Fruit fly (Drosophila melanogaster) whole organism, embryonic: Measurements from ENCODE around the gene CG33523.
A peak's percentile ranks its signal among the peaks of the same experiment; 100 is the strongest.

ENCODE experiments used
- Asciz ChIP-seq: fragments of 200-800 bp; sonication (Bioruptor generic); optimal IDR thresholded peaks from 2 replicates; lab custom pipeline; 2017; ENCODE audit warnings: missing biosample characterization, mild to moderate bottlenecking, missing genetic modification characterization, missing genetic modification reagents
- Atf-2 ChIP-seq: fragments of 200-800 bp; sonication (Bioruptor generic); optimal IDR thresholded peaks from 2 replicates; lab custom pipeline; 2016; ENCODE audit warnings: missing biosample characterization, missing genetic modification characterization
- CG10274 ChIP-seq: fragments of 200-800 bp; sonication (Bioruptor generic); optimal IDR thresholded peaks from 3 replicates; lab custom pipeline; 2017; ENCODE audit warnings: missing biosample characterization, mild to moderate bottlenecking, missing genetic modification characterization
- CG11456 ChIP-seq: fragments of 200-800 bp; sonication (Bioruptor generic); IDR thresholded peaks from 3 replicates; pipeline ENCODE4 v1.3.6; 2022; ENCODE audit warnings: missing biosample characterization, missing genetic modification characterization
- CG12219 ChIP-seq: fragments of 200-800 bp; sonication (Bioruptor generic); optimal IDR thresholded peaks from 3 replicates; lab custom pipeline; 2018; ENCODE audit warnings: missing biosample characterization, mild to moderate bottlenecking, missing genetic modification characterization
- CG12769 ChIP-seq: fragments of 200-800 bp; sonication (Bioruptor generic); optimal IDR thresholded peaks from 2 replicates; lab custom pipeline; 2019; ENCODE audit warnings: missing biosample characterization, mild to moderate bottlenecking, missing genetic modification characterization, moderate library complexity
- CG12942 ChIP-seq: fragments of 200-800 bp; sonication (Bioruptor generic); optimal IDR thresholded peaks from 3 replicates; lab custom pipeline; 2016; ENCODE audit warnings: missing biosample characterization, missing genetic modification characterization
- CG1603 ChIP-seq: fragments of 200-800 bp; sonication (Bioruptor generic); optimal IDR thresholded peaks from 2 replicates; lab custom pipeline; 2019; ENCODE audit warnings: missing biosample characterization, mild to moderate bottlenecking, missing genetic modification characterization, moderate library complexity
- CG16815 ChIP-seq: fragments of 200-800 bp; sonication (Bioruptor generic); optimal IDR thresholded peaks from 3 replicates; lab custom pipeline; 2017; ENCODE audit warnings: missing biosample characterization, mild to moderate bottlenecking, missing genetic modification characterization
- CG16863 ChIP-seq: fragments of 200-800 bp; sonication (Bioruptor generic); optimal IDR thresholded peaks from 3 replicates; lab custom pipeline; 2016; ENCODE audit warnings: missing biosample characterization, missing genetic modification characterization
- CG17328 ChIP-seq: fragments of 200-800 bp; sonication (Bioruptor generic); IDR thresholded peaks from 2 replicates; pipeline ENCODE4 v1.3.6; 2022; ENCODE audit warnings: missing biosample characterization, missing genetic modification characterization
- CG17359 ChIP-seq: fragments of 200-800 bp; sonication (Bioruptor generic); optimal IDR thresholded peaks from 3 replicates; lab custom pipeline; 2018; ENCODE audit warnings: missing biosample characterization, mild to moderate bottlenecking, missing genetic modification characterization, moderate library complexity
- CG18262 ChIP-seq: fragments of 200-800 bp; optimal IDR thresholded peaks from 3 replicates; lab custom pipeline; 2019; ENCODE audit warnings: missing biosample characterization, mild to moderate bottlenecking, missing genetic modification characterization, moderate library complexity
- CG1832 ChIP-seq: fragments of 200-800 bp; sonication (Bioruptor generic); optimal IDR thresholded peaks from 2 replicates; lab custom pipeline; 2017; ENCODE audit warnings: missing biosample characterization, mild to moderate bottlenecking, missing genetic modification characterization, inconsistent platforms
- CG2678 ChIP-seq: fragments of 200-800 bp; sonication (Bioruptor generic); optimal IDR thresholded peaks from 3 replicates; lab custom pipeline; 2019; ENCODE audit warnings: missing biosample characterization, mild to moderate bottlenecking, missing genetic modification characterization, moderate library complexity
- CG31388 ChIP-seq: fragments of 200-800 bp; sonication (Bioruptor generic); optimal IDR thresholded peaks from 2 replicates; lab custom pipeline; 2016; ENCODE audit warnings: missing biosample characterization, missing genetic modification characterization
- CG3163 ChIP-seq: fragments of 200-800 bp; sonication (Bioruptor generic); optimal IDR thresholded peaks from 3 replicates; lab custom pipeline; 2016; ENCODE audit warnings: missing biosample characterization, missing genetic modification characterization
- CG32772 ChIP-seq: fragments of 200-800 bp; sonication (Bioruptor generic); IDR thresholded peaks from 2 replicates; pipeline ENCODE4 v1.3.6; 2022; ENCODE audit warnings: missing biosample characterization, missing genetic modification characterization
- CG43689 ChIP-seq: fragments of 200-800 bp; sonication (Bioruptor generic); IDR thresholded peaks from 2 replicates; pipeline ENCODE4 v1.3.6; 2022; ENCODE audit warnings: missing biosample characterization, missing genetic modification characterization
- CG4820 ChIP-seq: fragments of 200-800 bp; sonication (Bioruptor generic); optimal IDR thresholded peaks from 3 replicates; lab custom pipeline; 2016; ENCODE audit warnings: missing biosample characterization, missing genetic modification characterization
- CG6689 ChIP-seq: fragments of 200-800 bp; sonication (Bioruptor generic); IDR thresholded peaks from 2 replicates; pipeline ENCODE4 v1.3.6; 2022; ENCODE audit warnings: missing biosample characterization, missing genetic modification characterization
- CG7839 ChIP-seq: fragments of 200-800 bp; sonication (Bioruptor generic); optimal IDR thresholded peaks from 3 replicates; lab custom pipeline; 2018; ENCODE audit warnings: missing biosample characterization, mild to moderate bottlenecking, missing genetic modification characterization, moderate library complexity
- CG9609 ChIP-seq: fragments of 200-800 bp; sonication (Bioruptor generic); optimal IDR thresholded peaks from 3 replicates; lab custom pipeline; 2016; ENCODE audit warnings: missing biosample characterization, missing genetic modification characterization
- CTCF ChIP-seq: fragments of 200-800 bp; sonication (Bioruptor generic); optimal IDR thresholded peaks from 2 replicates; lab custom pipeline; 2017; ENCODE audit warnings: missing biosample characterization, mild to moderate bottlenecking, missing genetic modification characterization, moderate library complexity
- Deaf1 ChIP-seq: fragments of 200-800 bp; optimal IDR thresholded peaks from 3 replicates; lab custom pipeline; 2019; ENCODE audit warnings: missing biosample characterization, mild to moderate bottlenecking, missing genetic modification characterization, moderate library complexity
- Dp ChIP-seq: fragments of 200-800 bp; sonication (Bioruptor generic); optimal IDR thresholded peaks from 2 replicates; lab custom pipeline; 2018; ENCODE audit warnings: missing biosample characterization, mild to moderate bottlenecking, missing genetic modification characterization, moderate library complexity
- E2f1 ChIP-seq: fragments of 200-800 bp; sonication (Bioruptor generic); IDR thresholded peaks from 2 replicates; pipeline ENCODE4 v1.3.6; 2022; ENCODE audit warnings: missing biosample characterization, missing genetic modification characterization
- GATAe ChIP-seq: fragments of 200-800 bp; sonication (Bioruptor generic); conservative IDR thresholded peaks from 2 replicates; pipeline ENCODE4 v1.3.6; 2022; ENCODE audit warnings: missing biosample characterization, missing genetic modification characterization
- HLHmδ ChIP-seq: fragments of 200-800 bp; sonication (Bioruptor generic); optimal IDR thresholded peaks from 2 replicates; lab custom pipeline; 2018; ENCODE audit warnings: missing biosample characterization, mild to moderate bottlenecking, missing genetic modification characterization, moderate library complexity
- Kr ChIP-seq: fragments of 200-800 bp; sonication (Bioruptor generic); optimal IDR thresholded peaks from 2 replicates; lab custom pipeline; 2017; ENCODE audit warnings: missing biosample characterization, mild to moderate bottlenecking, missing genetic modification characterization
- Nf-YC ChIP-seq: fragments of 200-800 bp; optimal IDR thresholded peaks from 3 replicates; lab custom pipeline; 2019; ENCODE audit warnings: missing biosample characterization, mild to moderate bottlenecking, missing genetic modification characterization, moderate library complexity
- Taf1 ChIP-seq: fragments of 200-800 bp; sonication (Bioruptor generic); IDR thresholded peaks from 2 replicates; pipeline ENCODE4 v1.3.6; 2022; ENCODE audit warnings: missing biosample characterization, missing genetic modification characterization
- abd-A ChIP-seq: fragments of 200-800 bp; sonication (Bioruptor generic); optimal IDR thresholded peaks from 3 replicates; lab custom pipeline; 2019; ENCODE audit warnings: missing biosample characterization, mild to moderate bottlenecking, missing genetic modification characterization, moderate library complexity
- ap ChIP-seq: fragments of 200-800 bp; sonication (Bioruptor generic); IDR thresholded peaks from 2 replicates; pipeline ENCODE4 v1.3.6; 2022; ENCODE audit warnings: missing biosample characterization, missing genetic modification characterization
- bsh ChIP-seq, 2 experiments: fragments of 200-800 bp; sonication (Bioruptor generic); optimal IDR thresholded peaks; 2 replicates each; lab custom pipeline; 2017 to 2018; ENCODE audit warnings: mild to moderate bottlenecking in 2 of 2, missing biosample characterization in 2 of 2, missing genetic modification characterization in 2 of 2, moderate library complexity in 1 of 2
- cad ChIP-seq: fragments of >200 bp; optimal IDR thresholded peaks from 2 replicates; lab custom pipeline; 2017; ENCODE audit warnings: missing biosample characterization, missing genetic modification characterization
- cato ChIP-seq: fragments of 200-800 bp; sonication (Bioruptor generic); optimal IDR thresholded peaks from 2 replicates; lab custom pipeline; 2016; ENCODE audit warnings: missing biosample characterization, missing genetic modification characterization, borderline replicate concordance
- chn ChIP-seq: fragments of 200-800 bp; sonication (Bioruptor generic); optimal IDR thresholded peaks from 2 replicates; lab custom pipeline; 2016; ENCODE audit warnings: missing biosample characterization, missing genetic modification characterization
- danr ChIP-seq: fragments of 200-800 bp; sonication (Bioruptor generic); IDR thresholded peaks from 2 replicates; pipeline ENCODE4 v1.3.6; 2022; ENCODE audit warnings: missing biosample characterization, missing genetic modification characterization
- ewg ChIP-seq: fragments of 200-800 bp; sonication (Bioruptor generic); optimal IDR thresholded peaks from 3 replicates; lab custom pipeline; 2017; ENCODE audit warnings: mild to moderate bottlenecking, missing biosample characterization, missing genetic modification reagents, missing genetic modification characterization
- lilli ChIP-seq: fragments of 200-800 bp; sonication (Bioruptor generic); optimal IDR thresholded peaks from 3 replicates; lab custom pipeline; 2016; ENCODE audit warnings: missing biosample characterization, missing genetic modification characterization
- mam ChIP-seq: fragments of 200-800 bp; sonication (Bioruptor generic); optimal IDR thresholded peaks from 3 replicates; lab custom pipeline; 2016; ENCODE audit warnings: missing biosample characterization, missing genetic modification characterization
- peb ChIP-seq: fragments of 200-800 bp; sonication (Bioruptor generic); IDR thresholded peaks from 2 replicates; pipeline ENCODE4 v1.3.6; 2022; ENCODE audit warnings: missing biosample characterization, missing genetic modification characterization
- pros ChIP-seq: fragments of 200-800 bp; sonication (Bioruptor generic); optimal IDR thresholded peaks from 3 replicates; lab custom pipeline; 2019; ENCODE audit warnings: missing biosample characterization, mild to moderate bottlenecking, missing genetic modification characterization, moderate library complexity
- sim ChIP-seq: fragments of 200-800 bp; sonication (Bioruptor generic); IDR thresholded peaks from 2 replicates; pipeline ENCODE4 v1.3.6; 2022; ENCODE audit warnings: missing biosample characterization, missing genetic modification characterization
- slp2 ChIP-seq: fragments of 200-800 bp; sonication (Bioruptor generic); optimal IDR thresholded peaks from 2 replicates; lab custom pipeline; 2016; ENCODE audit warnings: missing biosample characterization, missing genetic modification characterization
- sna ChIP-seq: fragments of 200-800 bp; sonication (Bioruptor generic); IDR thresholded peaks from 2 replicates; pipeline ENCODE4 v1.3.6; 2022; ENCODE audit warnings: missing biosample characterization, missing genetic modification characterization; ENCODE audit not compliant: partially characterized antibody
- tx ChIP-seq: fragments of 200-800 bp; sonication (Bioruptor generic); optimal IDR thresholded peaks from 2 replicates; lab custom pipeline; 2016; ENCODE audit warnings: missing biosample characterization, missing genetic modification characterization
- wek ChIP-seq: fragments of 200-800 bp; sonication (Bioruptor generic); optimal IDR thresholded peaks from 3 replicates; lab custom pipeline; 2018; ENCODE audit warnings: missing biosample characterization, mild to moderate bottlenecking, missing genetic modification characterization, moderate library complexity

The CG33523 gene

DNA sequence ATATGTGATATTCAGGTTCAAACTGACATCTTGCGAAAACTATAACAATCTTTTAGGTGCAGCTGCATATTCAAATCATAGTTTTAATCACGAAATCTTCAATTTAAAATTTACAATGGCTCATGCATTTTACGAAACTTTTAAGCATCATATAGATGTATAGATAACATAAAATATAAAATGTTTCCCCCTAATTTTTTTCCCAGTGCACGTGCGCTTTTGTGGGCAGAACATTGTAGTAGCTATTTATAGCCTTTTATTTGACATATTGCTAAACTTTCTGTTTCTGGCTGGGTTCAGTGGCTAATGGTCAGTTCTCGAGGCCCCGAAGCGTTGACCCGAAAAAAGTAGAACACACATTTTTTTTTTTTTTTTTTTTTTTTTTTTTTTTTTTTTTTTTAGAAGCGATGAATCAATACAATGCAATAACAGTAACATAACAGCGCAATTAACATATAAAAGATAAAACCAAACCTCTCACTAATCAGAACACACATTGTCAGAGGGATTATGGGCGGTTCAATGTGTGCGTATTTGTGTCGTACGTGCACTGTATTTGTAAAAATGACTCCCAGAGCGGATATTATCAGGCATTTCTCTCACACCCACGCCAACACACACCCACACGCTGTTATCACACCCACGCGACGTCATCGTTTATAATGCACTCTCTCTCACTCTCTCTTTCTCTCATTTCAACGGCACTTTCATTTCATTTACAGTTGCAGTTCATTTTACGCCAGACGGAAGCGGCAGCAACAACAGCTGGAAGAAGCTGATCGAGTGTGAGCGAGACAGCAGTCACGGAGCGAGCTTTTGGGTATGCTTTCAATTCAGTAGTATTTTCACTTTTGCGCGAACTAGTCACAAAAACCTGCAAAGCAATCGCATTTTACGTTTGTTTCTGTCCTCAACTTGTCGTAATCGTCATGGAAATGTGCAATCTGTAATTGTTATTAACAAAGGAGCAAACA lies 2.6 kb downstream of the CG33523 start (continued):
- TF ChIP-seq cad (GFP tag; lab: Kevin White, UChicago), result no peak
- TF ChIP-seq CG17359 (tag; lab: Kevin White, UChicago), result peak; percentile 77
- TF ChIP-seq peb, result no peak
- TF ChIP-seq Taf1 (GFP tag; lab: Robert Waterston, UW), result no peak
- TF ChIP-seq CG17328, result peak; percentile 61
- TF ChIP-seq Asciz (GFP tag; lab: Kevin White, UChicago), result no peak
- TF ChIP-seq CG1832 (GFP tag; lab: Kevin White, UChicago), result peak; percentile 54
- TF ChIP-seq bsh (GFP tag; optimal IDR thresholded peaks at IDR 0.05; lab: Kevin White, UChicago), result peak in 1 of 2 experiments; percentile 65
- TF ChIP-seq mam, result no peak
- no peak for TF ChIP-seq sim (GFP tag; lab: Robert Waterston, UW)
- peak; percentile 10 for TF ChIP-seq chn
- peak; percentile 32 for TF ChIP-seq lilli (GFP tag; lab: Kevin White, UChicago)
- TF ChIP-seq CG16815 (GFP tag; lab: Kevin White, UChicago), result no peak
- TF ChIP-seq CG7839, result peak; percentile 72
- no peak for TF ChIP-seq Deaf1
- peak; percentile 63 for TF ChIP-seq CG18262
- no peak for TF ChIP-seq danr
- TF ChIP-seq Dp, result no peak
- no peak for TF ChIP-seq Kr (GFP tag; lab: Kevin White, UChicago)
- TF ChIP-seq cato (GFP tag; lab: Kevin White, UChicago), result no peak
- peak; percentile 49 for TF ChIP-seq CG16863 (GFP tag; lab: Kevin White, UChicago)
- 0 out of 2 replicates have a peak, but pooled peaks have one; percentile 10 for TF ChIP-seq CG6689 (GFP tag; lab: Robert Waterston, UW)
- peak; percentile 41 for TF ChIP-seq CG12219 (GFP tag; lab: Kevin White, UChicago)
- no peak for TF ChIP-seq ap (GFP tag; lab: Robert Waterston, UW)
- no peak for TF ChIP-seq CTCF (GFP tag; lab: Kevin White, UChicago)
- TF ChIP-seq CG1603 (tag; lab: Kevin White, UChicago), result peak; percentile 52
- TF ChIP-seq wek (GFP tag; lab: Kevin White, UChicago), result peak; percentile 16
- no peak for TF ChIP-seq CG9609 (GFP tag; lab: Kevin White, UChicago)
- TF ChIP-seq abd-A (tag; lab: Kevin White, UChicago), result peak; percentile 16
- TF ChIP-seq CG2678 (tag; lab: Kevin White, UChicago), result peak; percentile 70
- peak; percentile 5 for TF ChIP-seq HLHmδ (GFP tag; lab: Kevin White, UChicago)
- TF ChIP-seq CG4820 (GFP tag; lab: Kevin White, UChicago), result no peak
- no peak for TF ChIP-seq CG3163 (GFP tag; lab: Kevin White, UChicago)
- no peak for TF ChIP-seq CG11456 (GFP tag; lab: Robert Waterston, UW)
- peak; percentile 35 for TF ChIP-seq Atf-2 (GFP tag; lab: Kevin White, UChicago)
- TF ChIP-seq CG12769, result peak; percentile 35
- TF ChIP-seq CG43689, result 0 out of 2 replicates have a peak, but pooled peaks have one; percentile 30
- TF ChIP-seq GATAe (GFP tag; lab: Robert Waterston, UW), result no peak
- TF ChIP-seq slp2 (GFP tag; lab: Kevin White, UChicago), result no peak
- no peak for TF ChIP-seq CG10274
- TF ChIP-seq Nf-YC (tag; lab: Kevin White, UChicago), result peak; percentile 26
- no peak for TF ChIP-seq CG32772 (GFP tag; lab: Robert Waterston, UW)
- TF ChIP-seq ewg (GFP tag; lab: Kevin White, UChicago), result peak; percentile 43
- no peak for TF ChIP-seq pros
- TF ChIP-seq CG31388, result no peak
- TF ChIP-seq sna, result 0 out of 2 replicates have a peak, but pooled peaks have one; percentile 33
- TF ChIP-seq tx (GFP tag; lab: Kevin White, UChicago), result peak; percentile 23
- TF ChIP-seq E2f1 (GFP tag; lab: Robert Waterston, UW), result no peak
- peak; percentile 48 for TF ChIP-seq CG12942 (GFP tag; lab: Kevin White, UChicago)
